Fruit fly (Drosophila melanogaster): ENCODE data around the gene Ir75a.

DNA sequence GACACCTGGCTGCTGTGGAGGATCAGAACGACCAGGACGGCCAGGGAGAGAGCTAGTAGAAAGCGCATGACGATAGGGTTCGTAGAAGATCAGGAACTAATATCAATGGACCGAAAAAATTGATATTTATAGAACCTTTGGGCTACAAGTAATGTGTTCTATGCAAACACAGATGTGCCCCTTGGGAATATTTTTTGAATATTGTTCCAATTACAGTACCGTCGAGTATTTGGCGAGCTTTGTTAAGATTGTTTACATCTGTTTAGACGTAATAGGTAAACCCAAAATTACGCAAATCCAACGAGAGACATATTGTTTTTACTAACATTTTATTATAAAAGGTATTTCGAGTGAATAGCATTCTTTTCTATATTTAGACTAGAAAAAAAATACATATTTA, 17.4 kb upstream of the Ir75a start, which contains the start of gene CG32189:
- no peak for TF ChIP-seq CoRest (tag; optimal IDR thresholded peaks at IDR 0.05)
- no peak for TF ChIP-seq emc (GFP tag; optimal IDR thresholded peaks at IDR 0.05)
- no peak for TF ChIP-seq CG11247 (GFP tag; IDR thresholded peaks at IDR 0.05)
- no peak for TF ChIP-seq Gug (GFP tag; IDR thresholded peaks at IDR 0.05)
- no peak for TF ChIP-seq lbe (GFP tag; optimal IDR thresholded peaks at IDR 0.05)
- no peak for TF ChIP-seq CG10959 (GFP tag; IDR thresholded peaks at IDR 0.05)
- TF ChIP-seq NC2α (GFP tag; optimal IDR thresholded peaks at IDR 0.05), result no peak
- no peak for TF ChIP-seq onecut (GFP tag; IDR thresholded peaks at IDR 0.05)
- no peak for TF ChIP-seq CG12299 (tag; optimal IDR thresholded peaks at IDR 0.05)

Data from whole organism, embryonic.